Worm (Caenorhabditis elegans): ENCODE data around the gene msrp-4.

- no peak for TF ChIP-seq him-1 (tag; optimal IDR thresholded peaks at IDR 0.05)
- no peak for TF ChIP-seq dao-5 (tag; optimal IDR thresholded peaks at IDR 0.05)
- no peak for TF ChIP-seq W03F9.2 (tag; optimal IDR thresholded peaks at IDR 0.05)
These were observed 9.7 kb downstream of the msrp-4 start, which contains the start of gene F46F5.5 for ce11 chrII:812917-813316.
